Fruit fly (Drosophila melanogaster): ENCODE data around the gene crim.
A peak's percentile ranks its signal among the peaks of the same experiment; 100 is the strongest.

Gene crim

DNA sequence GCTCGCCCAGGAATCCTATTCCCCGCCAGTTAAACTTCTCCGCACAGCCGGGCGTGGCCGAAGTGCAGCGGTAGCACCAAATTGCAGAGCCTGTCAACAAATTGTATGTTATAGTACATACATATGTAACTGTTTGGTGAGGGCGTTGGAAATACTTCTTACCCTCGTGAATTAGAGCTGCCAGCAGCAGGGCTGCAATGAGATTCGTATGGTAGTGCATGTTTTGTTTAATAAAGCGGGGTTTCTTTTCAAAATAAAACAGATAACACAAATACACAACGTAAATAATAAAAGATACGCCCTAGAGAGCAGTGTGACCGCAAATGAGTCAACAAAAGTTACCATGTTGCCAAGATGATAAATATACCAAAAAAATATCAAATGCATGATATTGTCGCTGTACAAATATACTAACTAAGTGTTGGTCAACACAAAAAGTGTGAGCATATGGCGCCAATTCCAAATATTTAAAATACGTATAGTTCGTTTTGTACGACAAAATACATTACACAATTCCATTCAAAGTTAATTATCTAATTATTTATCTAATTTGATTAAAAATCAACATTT, at the start of gene crim:
crim (minus strand) TSS at position 328 of the 570 bp plus-strand sequence.
- no peak for TF ChIP-seq Atf-2 (GFP tag; optimal IDR thresholded peaks at IDR 0.05)
- no peak for TF ChIP-seq tna (GFP tag; IDR thresholded peaks at IDR 0.05; ENCODE audit: partially characterized antibody)
- TF ChIP-seq CG12659 (GFP tag; optimal IDR thresholded peaks at IDR 0.05), result peak; percentile 15
- no peak for TF ChIP-seq ttk (GFP tag; IDR thresholded peaks at IDR 0.05)
- peak; percentile 95 for TF ChIP-seq Dp (GFP tag; optimal IDR thresholded peaks at IDR 0.05)
- peak; percentile 12 for TF ChIP-seq CG8924 (tag; optimal IDR thresholded peaks at IDR 0.05)
- TF ChIP-seq insv (GFP tag; optimal IDR thresholded peaks at IDR 0.05), result peak in 1 of 2 experiments; percentile 0
- TF ChIP-seq CG1603 (tag; optimal IDR thresholded peaks at IDR 0.05), result peak; percentile 62
- TF ChIP-seq tgo (GFP tag; IDR thresholded peaks at IDR 0.05), result no peak
- TF ChIP-seq CoRest (tag; optimal IDR thresholded peaks at IDR 0.05), result peak; percentile 17
- TF ChIP-seq knrl (GFP tag; IDR thresholded peaks at IDR 0.05; ENCODE audit: partially characterized antibody), result peak; percentile 40; the same call in 1 of the 3 replicates
- TF ChIP-seq CG16815 (GFP tag; optimal IDR thresholded peaks at IDR 0.05), result no peak
- TF ChIP-seq CG5180 (GFP tag; optimal IDR thresholded peaks at IDR 0.05), result no peak
- peak; percentile 12 for TF ChIP-seq run (tag; optimal IDR thresholded peaks at IDR 0.05)
- no peak for TF ChIP-seq bsh (GFP tag; optimal IDR thresholded peaks at IDR 0.05)
- no peak for TF ChIP-seq CG4707 (GFP tag; optimal IDR thresholded peaks at IDR 0.05)
- TF ChIP-seq CG9817 (tag; optimal IDR thresholded peaks at IDR 0.05), result no peak
- TF ChIP-seq CTCF (GFP tag; optimal IDR thresholded peaks at IDR 0.05), result peak; percentile 18
- peak; percentile 21 for TF ChIP-seq CG30020 (tag; optimal IDR thresholded peaks at IDR 0.05)
- peak; percentile 81 for TF ChIP-seq stwl (tag; optimal IDR thresholded peaks at IDR 0.05)
- peak; percentile 96 for TF ChIP-seq pzg (GFP tag; optimal IDR thresholded peaks at IDR 0.05)
- TF ChIP-seq CG11093 (GFP tag; IDR thresholded peaks at IDR 0.05), result no peak
- no peak for TF ChIP-seq ac (GFP tag; optimal IDR thresholded peaks at IDR 0.05)
- peak; percentile 12 for TF ChIP-seq CG30403 (GFP tag; optimal IDR thresholded peaks at IDR 0.05)
- no peak for TF ChIP-seq CG3726 (GFP tag; IDR thresholded peaks at IDR 0.05)
- TF ChIP-seq CG15514 (GFP tag; optimal IDR thresholded peaks at IDR 0.05), result peak; percentile 74
- TF ChIP-seq CG32767 (GFP tag; IDR thresholded peaks at IDR 0.05), result no peak
- TF ChIP-seq CG11696 (GFP tag; IDR thresholded peaks at IDR 0.05), result no peak
- TF ChIP-seq CG34422 (GFP tag; IDR thresholded peaks at IDR 0.05), result 0 out of 3 replicates have a peak, but pooled peaks have one; percentile 53
- TF ChIP-seq CG13624 (GFP tag; optimal IDR thresholded peaks at IDR 0.05), result peak; percentile 30
- TF ChIP-seq CG17912 (GFP tag; optimal IDR thresholded peaks at IDR 0.05), result no peak
- TF ChIP-seq CG18262 (tag; optimal IDR thresholded peaks at IDR 0.05), result no peak
- no peak for TF ChIP-seq CG9609 (GFP tag; optimal IDR thresholded peaks at IDR 0.05)
- TF ChIP-seq cas (GFP tag; IDR thresholded peaks at IDR 0.05), result no peak
- TF ChIP-seq CG14667 (GFP tag; IDR thresholded peaks at IDR 0.05), result no peak
- peak; percentile 34 for TF ChIP-seq BEAF-32 (GFP tag; optimal IDR thresholded peaks at IDR 0.05)
- TF ChIP-seq Hmr (GFP tag; optimal IDR thresholded peaks at IDR 0.05), result peak; percentile 49
- TF ChIP-seq MESR4 (GFP tag; optimal IDR thresholded peaks at IDR 0.05), result peak; percentile 88
- TF ChIP-seq CG10274 (GFP tag; optimal IDR thresholded peaks at IDR 0.05), result no peak
- TF ChIP-seq Bgb (GFP tag; IDR thresholded peaks at IDR 0.05; ENCODE audit: partially characterized antibody), result peak; percentile 30; the same call in 1 of the 2 replicates
- no peak for TF ChIP-seq CG7987 (GFP tag; optimal IDR thresholded peaks at IDR 0.05)
- TF ChIP-seq hkb (optimal IDR thresholded peaks at IDR 0.05), result no peak
- TF ChIP-seq hkb (GFP tag; IDR thresholded peaks at IDR 0.05), result 0 out of 2 replicates have a peak, but pooled peaks have one; percentile 27
- no peak for TF ChIP-seq chm (GFP tag; IDR thresholded peaks at IDR 0.05)
- peak; percentile 12; the same call in 1 of the 3 replicates for TF ChIP-seq row (GFP tag; IDR thresholded peaks at IDR 0.05)
- peak; percentile 64 for TF ChIP-seq MBD-R2 (GFP tag; IDR thresholded peaks at IDR 0.05)
- peak; percentile 7 for TF ChIP-seq CG4328 (GFP tag; optimal IDR thresholded peaks at IDR 0.05)
- peak; percentile 3 for TF ChIP-seq unpg (GFP tag; optimal IDR thresholded peaks at IDR 0.05)
- TF ChIP-seq Awh (GFP tag; IDR thresholded peaks at IDR 0.05), result 0 out of 2 replicates have a peak, but pooled peaks have one; percentile 38
- TF ChIP-seq Fer1 (GFP tag; optimal IDR thresholded peaks at IDR 0.05), result peak; percentile 10

All from whole organism, embryonic.